Worm (Caenorhabditis elegans): ENCODE measurements around the gene snpc-3.1.

The snpc-3.1 gene

ce11 chrIV:5526711-5527383 lies 40.8 kb upstream of the snpc-3.1 start:
- TF ChIP-seq sup-37 (GFP tag; optimal IDR thresholded peaks at IDR 0.05) (no peak), fkh-4 (tag; optimal IDR thresholded peaks at IDR 0.05; ENCODE audit: borderline replicate concordance) (no peak), hpl-2 (GFP tag; optimal IDR thresholded peaks at IDR 0.05) (no peak), irx-1 (tag; optimal IDR thresholded peaks at IDR 0.05) (no peak), nhr-12 (tag; optimal IDR thresholded peaks at IDR 0.05) (no peak), lin-35 (GFP tag; optimal IDR thresholded peaks at IDR 0.05) (no peak), snpc-4 (tag; optimal IDR thresholded peaks at IDR 0.05) (no peak), F16B12.6 (tag; optimal IDR thresholded peaks at IDR 0.05) (no peak), mef-2 (tag; optimal IDR thresholded peaks at IDR 0.05) (no peak), ceh-63 (GFP tag; optimal IDR thresholded peaks at IDR 0.05) (no peak), sptf-1 (tag; optimal IDR thresholded peaks at IDR 0.05) (no peak), nhr-71 (tag; optimal IDR thresholded peaks at IDR 0.05) (no peak), dpl-1 (GFP tag; optimal IDR thresholded peaks at IDR 0.05) (no peak), lin-13 (GFP tag; optimal IDR thresholded peaks at IDR 0.05) (no peak), elt-2 (tag; optimal IDR thresholded peaks at IDR 0.05) (no peak), ceh-88 (GFP tag; IDR thresholded peaks at IDR 0.05) (no peak), ets-5 (GFP tag; IDR thresholded peaks at IDR 0.05) (no peak), unc-86 (tag; optimal IDR thresholded peaks at IDR 0.05) (no peak), ama-1 (optimal IDR thresholded peaks at IDR 0.05) (no peak), jun-1 (tag; optimal IDR thresholded peaks at IDR 0.05) (no peak)

- TF ChIP-seq ceh-8 (GFP tag; optimal IDR thresholded peaks at IDR 0.05) (no peak), zag-1 (tag; optimal IDR thresholded peaks at IDR 0.05) (no peak), lin-39 (tag; optimal IDR thresholded peaks at IDR 0.05) (no peak), mab-9 (GFP tag; IDR thresholded peaks at IDR 0.05) (no peak), fkh-8 (tag; optimal IDR thresholded peaks at IDR 0.05) (no peak), sptf-1 (tag; optimal IDR thresholded peaks at IDR 0.05) (no peak), swsn-7 (tag; optimal IDR thresholded peaks at IDR 0.05) (no peak), sox-4 (tag; optimal IDR thresholded peaks at IDR 0.05) (no peak), unc-62 (GFP tag; optimal IDR thresholded peaks at IDR 0.05) (no peak), tlp-1 (tag; optimal IDR thresholded peaks at IDR 0.05) (no peak), zip-4 (GFP tag; optimal IDR thresholded peaks at IDR 0.05) (no peak), skn-1 (tag; optimal IDR thresholded peaks at IDR 0.05) (no peak), nhr-76 (tag; optimal IDR thresholded peaks at IDR 0.05) (no peak)
Observed at ce11 chrIV:5519044-5519443, 33.0 kb upstream of the snpc-3.1 start.

- TF ChIP-seq nhr-84 (tag; optimal IDR thresholded peaks at IDR 0.05): no peak
- TF ChIP-seq sup-37 (GFP tag; optimal IDR thresholded peaks at IDR 0.05): no peak
- no peak for TF ChIP-seq C34B4.2 (tag; optimal IDR thresholded peaks at IDR 0.05)
- no peak for TF ChIP-seq lin-39 (tag; optimal IDR thresholded peaks at IDR 0.05)
- TF ChIP-seq nhr-47 (tag; optimal IDR thresholded peaks at IDR 0.05): no peak
- no peak for TF ChIP-seq elt-2 (tag; optimal IDR thresholded peaks at IDR 0.05)
- no peak for TF ChIP-seq nhr-20 (tag; optimal IDR thresholded peaks at IDR 0.05)
- TF ChIP-seq ceh-90 (tag; optimal IDR thresholded peaks at IDR 0.05): no peak
- no peak for TF ChIP-seq sptf-1 (tag; optimal IDR thresholded peaks at IDR 0.05)
- no peak for TF ChIP-seq efl-3 (GFP tag; optimal IDR thresholded peaks at IDR 0.05)
- TF ChIP-seq nhr-76 (tag; optimal IDR thresholded peaks at IDR 0.05): no peak
- no peak for TF ChIP-seq snpc-4 (tag; optimal IDR thresholded peaks at IDR 0.05)
- TF ChIP-seq nhr-19 (GFP tag; conservative IDR thresholded peaks at IDR 0.05): no peak
Observed at ce11 chrIV:5514789-5515188, 28.7 kb upstream of the snpc-3.1 start.
